Worm (Caenorhabditis elegans): ENCODE data around the gene C14C6.2.

- TF ChIP-seq W03F9.2 (tag; optimal IDR thresholded peaks at IDR 0.05) (no peak), dao-5 (tag; optimal IDR thresholded peaks at IDR 0.05) (no peak)
Measured at ce11 chrV:524058-524457, 38.9 kb upstream of the C14C6.2 start, which contains the start of gene lipl-3.

Measured in whole organism, L4/young adult.